Worm (Caenorhabditis elegans): Measurements from ENCODE around the gene M01F1.8.

- TF ChIP-seq cog-1 (tag; optimal IDR thresholded peaks at IDR 0.05) (no peak), klf-2 (GFP tag; conservative IDR thresholded peaks at IDR 0.05) (no peak), flt-1 (GFP tag; IDR thresholded peaks at IDR 0.05) (no peak), T22C8.4 (GFP tag; IDR thresholded peaks at IDR 0.05) (no peak), ref-1 (GFP tag; conservative IDR thresholded peaks at IDR 0.05) (no peak)
These were observed 22.1 kb downstream of the M01F1.8 start for ce11 chrIII:3480236-3480635.

Data from whole organism, midembryonic.